Fruit fly (Drosophila melanogaster): ENCODE data around the gene CG10336.

CG10336 gene

dm6 chr2L:18665952-18666606 lies 23.2 kb upstream of the CG10336 start (continued):
- TF ChIP-seq sr (GFP tag; IDR thresholded peaks at IDR 0.05) (no peak), BtbVII (GFP tag; optimal IDR thresholded peaks at IDR 0.05) (no peak), CG18011 (GFP tag; optimal IDR thresholded peaks at IDR 0.05) (no peak), CG32532 (GFP tag; IDR thresholded peaks at IDR 0.05) (peak; percentile 85), ara (GFP tag; IDR thresholded peaks at IDR 0.05) (no peak), CG6765 (GFP tag; optimal IDR thresholded peaks at IDR 0.05) (no peak), unc-4 (GFP tag; IDR thresholded peaks at IDR 0.05; ENCODE audit: partially characterized antibody) (no peak), H15 (GFP tag; IDR thresholded peaks at IDR 0.05) (peak; percentile 39; the same call in 1 of the 3 replicates), her (GFP tag; optimal IDR thresholded peaks at IDR 0.05) (no peak), run (tag; optimal IDR thresholded peaks at IDR 0.05) (no peak), CG8924 (tag; optimal IDR thresholded peaks at IDR 0.05) (no peak), CG15514 (GFP tag; optimal IDR thresholded peaks at IDR 0.05) (peak; percentile 45), CG11398 (GFP tag; optimal IDR thresholded peaks at IDR 0.05) (no peak), vfl (GFP tag; optimal IDR thresholded peaks at IDR 0.05) (no peak), Sox100B (GFP tag; optimal IDR thresholded peaks at IDR 0.05) (no peak), sc (optimal IDR thresholded peaks at IDR 0.05) (no peak), sc (GFP tag; optimal IDR thresholded peaks at IDR 0.05) (no peak), ttk (GFP tag; IDR thresholded peaks at IDR 0.05) (no peak; the same call in 1 of the 2 replicates), psq (GFP tag; optimal IDR thresholded peaks at IDR 0.05) (no peak), fu2 (GFP tag; optimal IDR thresholded peaks at IDR 0.05) (no peak), croc (GFP tag; conservative IDR thresholded peaks at IDR 0.05) (no peak), Hand (GFP tag; optimal IDR thresholded peaks at IDR 0.05) (no peak), onecut (GFP tag; IDR thresholded peaks at IDR 0.05) (no peak), mirr (GFP tag; optimal IDR thresholded peaks at IDR 0.05) (no peak), CG3995 (GFP tag; optimal IDR thresholded peaks at IDR 0.05) (no peak), exex (tag; optimal IDR thresholded peaks at IDR 0.05) (no peak), stc (GFP tag; IDR thresholded peaks at IDR 0.05) (no peak), ind (GFP tag; optimal IDR thresholded peaks at IDR 0.05) (peak; percentile 42), CG12659 (GFP tag; optimal IDR thresholded peaks at IDR 0.05) (peak; percentile 38), CG13296 (GFP tag; optimal IDR thresholded peaks at IDR 0.05) (no peak), CG7786 (GFP tag; optimal IDR thresholded peaks at IDR 0.05) (no peak), dimm (GFP tag; IDR thresholded peaks at IDR 0.05) (no peak), B-H2 (GFP tag; optimal IDR thresholded peaks at IDR 0.05) (no peak), CG18599 (GFP tag; optimal IDR thresholded peaks at IDR 0.05) (no peak), CG13287 (GFP tag; IDR thresholded peaks at IDR 0.05; ENCODE audit: partially characterized antibody) (peak; percentile 40; the same call in 1 of the 2 replicates), CG8089 (GFP tag; optimal IDR thresholded peaks at IDR 0.05) (peak; percentile 30), CG4730 (GFP tag; IDR thresholded peaks at IDR 0.05) (peak; percentile 55; the same call in 1 of the 2 replicates), CG7745 (tag; optimal IDR thresholded peaks at IDR 0.05) (no peak), CG7271 (tag; optimal IDR thresholded peaks at IDR 0.05) (no peak), Stat92E (GFP tag; optimal IDR thresholded peaks at IDR 0.05) (no peak), CG12299 (tag; optimal IDR thresholded peaks at IDR 0.05) (no peak), gce (GFP tag; IDR thresholded peaks at IDR 0.05) (no peak), zfh1 (GFP tag; IDR thresholded peaks at IDR 0.05) (peak; percentile 71; the same call in 2 of the 3 replicates), sqz (GFP tag; optimal IDR thresholded peaks at IDR 0.05) (no peak), CG12942 (GFP tag; optimal IDR thresholded peaks at IDR 0.05) (no peak), CG12236 (GFP tag; optimal IDR thresholded peaks at IDR 0.05) (no peak), CG18476 (GFP tag; optimal IDR thresholded peaks at IDR 0.05) (no peak), oc (tag; optimal IDR thresholded peaks at IDR 0.05) (no peak), H2.0 (GFP tag; IDR thresholded peaks at IDR 0.05) (peak; percentile 50; the same call in 1 of the 2 replicates), CG10959 (GFP tag; IDR thresholded peaks at IDR 0.05) (no peak)
